Worm (Caenorhabditis elegans): ENCODE measurements around the gene R10E8.6.

- TF ChIP-seq nhr-28 (tag; optimal IDR thresholded peaks at IDR 0.05) (no peak), ceh-82 (tag; optimal IDR thresholded peaks at IDR 0.05) (no peak), elt-3 (tag; optimal IDR thresholded peaks at IDR 0.05) (no peak), nhr-237 (tag; optimal IDR thresholded peaks at IDR 0.05) (no peak), fos-1 (tag; optimal IDR thresholded peaks at IDR 0.05) (no peak), unc-39 (tag; optimal IDR thresholded peaks at IDR 0.05) (no peak), pha-4 (tag; optimal IDR thresholded peaks at IDR 0.05) (no peak)
Measured at ce11 chrV:18236714-18237288, 29.4 kb downstream of the R10E8.6 start, which contains the start of gene R10E8.3.
